Fruit fly (Drosophila melanogaster): ENCODE data around the gene Root.

Root gene

DNA sequence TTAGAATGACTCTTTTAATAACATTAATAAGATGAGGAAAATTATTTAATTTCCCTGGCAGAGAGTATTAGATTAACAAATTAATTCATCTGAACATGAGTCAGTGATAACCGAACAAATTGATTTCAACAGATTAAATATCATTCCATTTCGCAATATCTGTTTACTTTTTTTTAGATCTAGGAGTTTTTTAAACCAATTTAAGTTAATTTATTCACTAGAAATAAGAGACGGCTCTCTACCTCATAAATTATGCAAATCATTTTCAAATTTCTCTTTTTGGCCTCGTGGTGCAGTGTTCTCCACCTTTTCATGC lies at the start of gene Root:
Gene Root, plus strand, starts transcription at position 217 of the 316 bp plus-strand sequence.
- TF ChIP-seq CG11902 (GFP tag; optimal IDR thresholded peaks at IDR 0.05) = no peak
- no peak for TF ChIP-seq CG6792 (GFP tag; optimal IDR thresholded peaks at IDR 0.05)
- TF ChIP-seq lz (GFP tag; optimal IDR thresholded peaks at IDR 0.05) = no peak
- no peak for TF ChIP-seq CG4318 (GFP tag; optimal IDR thresholded peaks at IDR 0.05)
- TF ChIP-seq CG3919 (GFP tag; optimal IDR thresholded peaks at IDR 0.05) = no peak
- TF ChIP-seq CG8119 (GFP tag; IDR thresholded peaks at IDR 0.05) = no peak
- TF ChIP-seq Ets96B (tag; optimal IDR thresholded peaks at IDR 0.05) = no peak

dm6 chr3R:24065718-24066117 lies 47.4 kb upstream of the Root start:
- no peak for TF ChIP-seq CG8119 (GFP tag; IDR thresholded peaks at IDR 0.05)
- no peak for TF ChIP-seq CG10631 (GFP tag; optimal IDR thresholded peaks at IDR 0.05)
- no peak for TF ChIP-seq CG11902 (GFP tag; optimal IDR thresholded peaks at IDR 0.05)
- no peak for TF ChIP-seq Met (GFP tag; optimal IDR thresholded peaks at IDR 0.05)
- TF ChIP-seq Hr4 (GFP tag; optimal IDR thresholded peaks at IDR 0.05) = no peak
- TF ChIP-seq CG4318 (GFP tag; optimal IDR thresholded peaks at IDR 0.05) = no peak
- TF ChIP-seq Ets21C (GFP tag; optimal IDR thresholded peaks at IDR 0.05) = no peak
- no peak for TF ChIP-seq CG6808 (GFP tag; optimal IDR thresholded peaks at IDR 0.05)
- no peak for TF ChIP-seq cyc (GFP tag; optimal IDR thresholded peaks at IDR 0.05)
- no peak for TF ChIP-seq CG9139 (GFP tag; optimal IDR thresholded peaks at IDR 0.05)
- no peak for TF ChIP-seq CG6792 (GFP tag; optimal IDR thresholded peaks at IDR 0.05)
- TF ChIP-seq ss (GFP tag; optimal IDR thresholded peaks at IDR 0.05) = no peak

dm6 chr3R:24068830-24069229 lies 44.3 kb upstream of the Root start:
- TF ChIP-seq CG3919 (GFP tag; optimal IDR thresholded peaks at IDR 0.05) (no peak), CG8119 (GFP tag; IDR thresholded peaks at IDR 0.05) (no peak), Hr4 (GFP tag; optimal IDR thresholded peaks at IDR 0.05) (no peak), acj6 (GFP tag; optimal IDR thresholded peaks at IDR 0.05) (no peak), Sox14 (GFP tag; optimal IDR thresholded peaks at IDR 0.05) (no peak), CG11762 (GFP tag; optimal IDR thresholded peaks at IDR 0.05; ENCODE audit: insufficient read depth) (no peak), CG10631 (GFP tag; optimal IDR thresholded peaks at IDR 0.05) (no peak), net (GFP tag; optimal IDR thresholded peaks at IDR 0.05) (no peak), dsx (GFP tag; optimal IDR thresholded peaks at IDR 0.05; ENCODE audit: poor library complexity, severe bottlenecking) (no peak), CG32006 (GFP tag; optimal IDR thresholded peaks at IDR 0.05) (no peak), Hr38 (GFP tag; optimal IDR thresholded peaks at IDR 0.05) (no peak), pdm3 (GFP tag; optimal IDR thresholded peaks at IDR 0.05) (no peak), lz (GFP tag; optimal IDR thresholded peaks at IDR 0.05) (no peak), dac (GFP tag; optimal IDR thresholded peaks at IDR 0.05) (no peak)

DNA sequence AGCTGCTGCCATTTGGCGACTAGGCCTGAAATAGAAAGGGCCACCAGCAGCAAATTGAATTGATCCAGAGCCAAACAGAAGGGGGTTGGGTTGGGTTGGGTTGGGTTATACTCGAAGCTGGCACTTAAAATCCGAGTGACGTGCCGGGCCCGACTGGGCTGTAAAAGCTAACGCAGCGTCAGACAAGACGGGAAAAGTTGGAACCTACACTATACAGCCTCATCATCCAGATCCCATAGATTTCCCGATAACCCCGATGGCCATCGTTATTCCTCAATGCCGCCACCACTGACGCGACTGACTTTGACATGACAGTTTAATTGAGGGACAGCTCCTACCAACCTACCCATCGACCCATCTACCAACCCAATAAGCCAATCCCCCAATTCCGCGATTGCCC lies 43.1 kb upstream of the Root start:
- no peak for TF ChIP-seq CG8319 (GFP tag; optimal IDR thresholded peaks at IDR 0.05)
- no peak for TF ChIP-seq OdsH (GFP tag; optimal IDR thresholded peaks at IDR 0.05)
- TF ChIP-seq CG10631 (GFP tag; optimal IDR thresholded peaks at IDR 0.05) = no peak
- no peak for TF ChIP-seq salr (GFP tag; optimal IDR thresholded peaks at IDR 0.05)
- TF ChIP-seq CG1621 (tag; optimal IDR thresholded peaks at IDR 0.05) = no peak
- TF ChIP-seq CG34406 (GFP tag; optimal IDR thresholded peaks at IDR 0.05) = no peak
- TF ChIP-seq Met (GFP tag; optimal IDR thresholded peaks at IDR 0.05) = no peak
- TF ChIP-seq dsx (GFP tag; optimal IDR thresholded peaks at IDR 0.05; ENCODE audit: poor library complexity, severe bottlenecking) = no peak
- TF ChIP-seq Lpt (GFP tag; optimal IDR thresholded peaks at IDR 0.05) = no peak
- no peak for TF ChIP-seq Hr4 (GFP tag; optimal IDR thresholded peaks at IDR 0.05)
- no peak for TF ChIP-seq CG3032 (tag; optimal IDR thresholded peaks at IDR 0.05)

DNA sequence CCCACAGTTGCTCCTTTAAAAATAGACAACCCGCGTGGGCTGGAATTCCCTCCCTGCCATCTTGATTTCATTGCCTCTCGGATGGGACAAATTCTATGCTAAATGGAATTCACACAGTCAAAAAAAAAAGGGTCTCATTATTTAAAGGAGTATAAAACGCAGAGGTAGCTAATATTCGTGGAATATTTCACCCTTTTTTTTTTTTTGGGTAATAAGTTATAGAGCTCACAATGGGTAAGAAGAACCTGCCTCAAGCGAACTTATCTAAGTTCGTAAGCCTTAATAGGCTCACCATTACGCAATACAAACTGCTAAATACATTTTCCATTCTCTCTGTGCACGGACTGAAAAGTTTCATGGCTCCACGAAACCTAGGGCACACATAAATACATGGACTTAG lies 39.4 kb upstream of the Root start:
- TF ChIP-seq CG32006 (GFP tag; optimal IDR thresholded peaks at IDR 0.05) (no peak), dsx (GFP tag; optimal IDR thresholded peaks at IDR 0.05; ENCODE audit: poor library complexity, severe bottlenecking) (no peak), Met (GFP tag; optimal IDR thresholded peaks at IDR 0.05) (no peak), Sox14 (GFP tag; optimal IDR thresholded peaks at IDR 0.05) (no peak), Eip93F (GFP tag; optimal IDR thresholded peaks at IDR 0.05) (no peak), Blimp-1 (GFP tag; optimal IDR thresholded peaks at IDR 0.05) (no peak), CG10631 (GFP tag; optimal IDR thresholded peaks at IDR 0.05) (peak; percentile 37), CG10669 (GFP tag; optimal IDR thresholded peaks at IDR 0.05) (peak; percentile 25), CG6276 (GFP tag; optimal IDR thresholded peaks at IDR 0.05) (no peak), CG31627 (GFP tag; optimal IDR thresholded peaks at IDR 0.05) (no peak), fd59A (GFP tag; optimal IDR thresholded peaks at IDR 0.05) (no peak), Gug (GFP tag; IDR thresholded peaks at IDR 0.05) (no peak), achi (GFP tag; optimal IDR thresholded peaks at IDR 0.05) (no peak), cyc (GFP tag; optimal IDR thresholded peaks at IDR 0.05) (no peak), net (GFP tag; optimal IDR thresholded peaks at IDR 0.05) (no peak), CG8319 (GFP tag; optimal IDR thresholded peaks at IDR 0.05) (no peak), CG6854 (GFP tag; optimal IDR thresholded peaks at IDR 0.05) (no peak), dac (GFP tag; optimal IDR thresholded peaks at IDR 0.05) (no peak), CG3032 (tag; optimal IDR thresholded peaks at IDR 0.05) (no peak), Eip78C (GFP tag) (peak; percentile 55), CG3919 (GFP tag; optimal IDR thresholded peaks at IDR 0.05) (no peak), CG11902 (GFP tag; optimal IDR thresholded peaks at IDR 0.05) (no peak), Eip75B (GFP tag; optimal IDR thresholded peaks at IDR 0.05) (peak; percentile 12)

Measured in whole organism, prepupa.